Fruit fly (Drosophila melanogaster): Measurements from ENCODE around the gene crp.

Gene crp

dm6 chr2L:16315844-16316243, 28.3 kb upstream of the crp start:
- no peak for TF ChIP-seq dsf (GFP tag; optimal IDR thresholded peaks at IDR 0.05; ENCODE audit: borderline replicate concordance)
- TF ChIP-seq GATAd (GFP tag; optimal IDR thresholded peaks at IDR 0.05): no peak
- TF ChIP-seq Dif (GFP tag; optimal IDR thresholded peaks at IDR 0.05; ENCODE audit: partially characterized antibody): no peak
- TF ChIP-seq psq (GFP tag; optimal IDR thresholded peaks at IDR 0.05): no peak
- TF ChIP-seq Hr78 (GFP tag; optimal IDR thresholded peaks at IDR 0.05): no peak
- no peak for TF ChIP-seq brk (GFP tag; optimal IDR thresholded peaks at IDR 0.05)
- TF ChIP-seq lola (GFP tag; optimal IDR thresholded peaks at IDR 0.05): no peak
- TF ChIP-seq pan (optimal IDR thresholded peaks at IDR 0.05): no peak
- no peak for TF ChIP-seq fru (GFP tag; optimal IDR thresholded peaks at IDR 0.05)
- TF ChIP-seq h (GFP tag; optimal IDR thresholded peaks at IDR 0.05): no peak
- TF ChIP-seq OdsH (GFP tag; optimal IDR thresholded peaks at IDR 0.05): no peak
- TF ChIP-seq HLH106 (tag; optimal IDR thresholded peaks at IDR 0.05): no peak

dm6 chr2L:16315027-16315426, 27.5 kb upstream of the crp start:
- TF ChIP-seq N (GFP tag; optimal IDR thresholded peaks at IDR 0.05): no peak
- TF ChIP-seq Sp1 (GFP tag; optimal IDR thresholded peaks at IDR 0.05): peak; percentile 28
- TF ChIP-seq tai (GFP tag; optimal IDR thresholded peaks at IDR 0.05): no peak
- no peak for TF ChIP-seq Vsx2 (GFP tag; optimal IDR thresholded peaks at IDR 0.05; ENCODE audit: partially characterized antibody)
- peak; percentile 68 for TF ChIP-seq fru (GFP tag; optimal IDR thresholded peaks at IDR 0.05)
- TF ChIP-seq Jra (GFP tag; optimal IDR thresholded peaks at IDR 0.05): no peak
- TF ChIP-seq dl (GFP tag; optimal IDR thresholded peaks at IDR 0.05; ENCODE audit: insufficient read depth in 1 of 2, partially characterized antibody in 2 of 2): peak; percentile 66 to 86
- no peak for TF ChIP-seq Hr78 (GFP tag; optimal IDR thresholded peaks at IDR 0.05)
- TF ChIP-seq foxo (GFP tag; optimal IDR thresholded peaks at IDR 0.05): peak in 1 of 2 experiments; percentile 23
- no peak for TF ChIP-seq OdsH (GFP tag; optimal IDR thresholded peaks at IDR 0.05)
- no peak for TF ChIP-seq Dif (GFP tag; optimal IDR thresholded peaks at IDR 0.05; ENCODE audit: partially characterized antibody)
- no peak for TF ChIP-seq br (GFP tag; optimal IDR thresholded peaks at IDR 0.05)
- TF ChIP-seq dmrt93B (GFP tag; optimal IDR thresholded peaks at IDR 0.05): no peak
- TF ChIP-seq GATAd (GFP tag; optimal IDR thresholded peaks at IDR 0.05): no peak
- no peak for TF ChIP-seq usp (GFP tag; optimal IDR thresholded peaks at IDR 0.05)
- TF ChIP-seq sage (GFP tag; optimal IDR thresholded peaks at IDR 0.05): peak; percentile 29
- TF ChIP-seq Hnf4 (GFP tag; optimal IDR thresholded peaks at IDR 0.05): no peak
- TF ChIP-seq jim (GFP tag; optimal IDR thresholded peaks at IDR 0.05): no peak
- TF ChIP-seq Rel (GFP tag; optimal IDR thresholded peaks at IDR 0.05): no peak
- peak; percentile 95 for TF ChIP-seq Rel (tag; optimal IDR thresholded peaks at IDR 0.05)
- TF ChIP-seq lola (GFP tag; optimal IDR thresholded peaks at IDR 0.05): no peak
- TF ChIP-seq CG9705 (GFP tag; optimal IDR thresholded peaks at IDR 0.05): peak; percentile 18
- TF ChIP-seq sv (GFP tag; optimal IDR thresholded peaks at IDR 0.05): no peak
- no peak for TF ChIP-seq pan (optimal IDR thresholded peaks at IDR 0.05)
- no peak for TF ChIP-seq Abd-B (GFP tag; optimal IDR thresholded peaks at IDR 0.05)
- TF ChIP-seq dsf (GFP tag; optimal IDR thresholded peaks at IDR 0.05; ENCODE audit: borderline replicate concordance): no peak
- TF ChIP-seq Myc (optimal IDR thresholded peaks at IDR 0.05): no peak
- TF ChIP-seq rgr (GFP tag; optimal IDR thresholded peaks at IDR 0.05): no peak
- TF ChIP-seq ey (GFP tag; optimal IDR thresholded peaks at IDR 0.05): no peak
- no peak for TF ChIP-seq Mio (GFP tag; optimal IDR thresholded peaks at IDR 0.05)
- TF ChIP-seq brk (GFP tag; optimal IDR thresholded peaks at IDR 0.05): no peak
- peak; percentile 0 for TF ChIP-seq woc (GFP tag; optimal IDR thresholded peaks at IDR 0.05)
- TF ChIP-seq Dfd (GFP tag; optimal IDR thresholded peaks at IDR 0.05): no peak
- no peak for TF ChIP-seq CG32264 (GFP tag; optimal IDR thresholded peaks at IDR 0.05)
- TF ChIP-seq CrebA (GFP tag; optimal IDR thresholded peaks at IDR 0.05; ENCODE audit: borderline replicate concordance): no peak
- peak; percentile 31 for TF ChIP-seq h (GFP tag; optimal IDR thresholded peaks at IDR 0.05)
- no peak for TF ChIP-seq Hr83 (GFP tag; optimal IDR thresholded peaks at IDR 0.05; ENCODE audit: poor library complexity, severe bottlenecking)
- TF ChIP-seq psq (GFP tag; optimal IDR thresholded peaks at IDR 0.05): no peak
- no peak for TF ChIP-seq HLH106 (tag; optimal IDR thresholded peaks at IDR 0.05)

- TF ChIP-seq dmrt93B (GFP tag; optimal IDR thresholded peaks at IDR 0.05) (no peak), sage (GFP tag; optimal IDR thresholded peaks at IDR 0.05) (peak; percentile 49), Dif (GFP tag; optimal IDR thresholded peaks at IDR 0.05; ENCODE audit: partially characterized antibody) (no peak), fru (GFP tag; optimal IDR thresholded peaks at IDR 0.05) (no peak), psq (GFP tag; optimal IDR thresholded peaks at IDR 0.05) (no peak), sv (GFP tag; optimal IDR thresholded peaks at IDR 0.05) (no peak), Abd-B (GFP tag; optimal IDR thresholded peaks at IDR 0.05) (no peak), pan (optimal IDR thresholded peaks at IDR 0.05) (no peak), rgr (GFP tag; optimal IDR thresholded peaks at IDR 0.05) (peak; percentile 38), N (GFP tag; optimal IDR thresholded peaks at IDR 0.05) (no peak), jim (GFP tag; optimal IDR thresholded peaks at IDR 0.05) (no peak), Vsx2 (GFP tag; optimal IDR thresholded peaks at IDR 0.05; ENCODE audit: partially characterized antibody) (no peak), Jra (GFP tag; optimal IDR thresholded peaks at IDR 0.05) (peak; percentile 23), Myc (optimal IDR thresholded peaks at IDR 0.05) (no peak), HLH106 (tag; optimal IDR thresholded peaks at IDR 0.05) (no peak), Hnf4 (GFP tag; optimal IDR thresholded peaks at IDR 0.05) (peak; percentile 25), woc (GFP tag; optimal IDR thresholded peaks at IDR 0.05) (no peak), br (GFP tag; optimal IDR thresholded peaks at IDR 0.05) (no peak), dl (GFP tag; optimal IDR thresholded peaks at IDR 0.05; ENCODE audit: insufficient read depth in 1 of 2, partially characterized antibody in 2 of 2) (no peak), Rel (GFP tag; optimal IDR thresholded peaks at IDR 0.05) (no peak), Rel (tag; optimal IDR thresholded peaks at IDR 0.05) (peak; percentile 99), foxo (GFP tag; optimal IDR thresholded peaks at IDR 0.05) (peak in 1 of 2 experiments; percentile 17), CG32264 (GFP tag; optimal IDR thresholded peaks at IDR 0.05) (no peak), CrebA (GFP tag; optimal IDR thresholded peaks at IDR 0.05; ENCODE audit: borderline replicate concordance) (no peak), dsf (GFP tag; optimal IDR thresholded peaks at IDR 0.05; ENCODE audit: borderline replicate concordance) (no peak), Dfd (GFP tag; optimal IDR thresholded peaks at IDR 0.05) (no peak), tai (GFP tag; optimal IDR thresholded peaks at IDR 0.05) (no peak), Hr83 (GFP tag; optimal IDR thresholded peaks at IDR 0.05; ENCODE audit: poor library complexity, severe bottlenecking) (peak; percentile 42)
Observed at dm6 chr2L:16310648-16311047, 23.1 kb upstream of the crp start, which contains the start of the genes cni and fzy. cni (minus strand) TSS chr2L:16310726. fzy (plus strand) TSS chr2L:16310956.

All from whole organism, wandering third instar larva.